Worm (Caenorhabditis elegans) whole organism, L1 larva: Measurements from ENCODE around the gene rskd-1.

ENCODE experiments used
- C34B4.2 ChIP-seq: sonication (generic microtip); optimal IDR thresholded peaks from 2 replicates; lab custom pipeline; 2017; ENCODE audit warnings: mild to moderate bottlenecking, missing genetic modification characterization, missing compliant biosample characterization
- F16B12.6 ChIP-seq: fragments of 150-350 bp; optimal IDR thresholded peaks from 2 replicates; lab custom pipeline; 2014; ENCODE audit warnings: missing biosample characterization, missing genetic modification characterization
- alr-1 ChIP-seq: fragments of 200-800 bp; sonication (Bioruptor generic); optimal IDR thresholded peaks from 2 replicates; lab custom pipeline; 2018; ENCODE audit warnings: borderline replicate concordance, mild to moderate bottlenecking, missing genetic modification characterization, missing compliant biosample characterization
- aly-2 ChIP-seq: fragments of 150-350 bp; optimal IDR thresholded peaks from 2 replicates; lab custom pipeline; 2014; ENCODE audit warnings: missing biosample characterization, missing genetic modification characterization
- blmp-1 ChIP-seq: fragments of 150-350 bp; optimal IDR thresholded peaks from 2 replicates; lab custom pipeline; 2014; ENCODE audit warnings: missing biosample characterization, missing genetic modification characterization
- ceh-63 ChIP-seq: fragments of 200-800 bp; sonication (Bioruptor generic); optimal IDR thresholded peaks from 2 replicates; lab custom pipeline; 2018; ENCODE audit warnings: mild to moderate bottlenecking, missing genetic modification characterization, missing compliant biosample characterization
- ceh-8 ChIP-seq: fragments of 200-800 bp; sonication (Bioruptor generic); optimal IDR thresholded peaks from 2 replicates; lab custom pipeline; 2018; ENCODE audit warnings: mild to moderate bottlenecking, missing genetic modification characterization, moderate library complexity, missing compliant biosample characterization
- ceh-82 ChIP-seq, 3 experiments: fragments of 150-350 bp in 1 of 3; sonication (generic microtip) in 2 of 3; optimal IDR thresholded peaks; 2 replicates each; lab custom pipeline; 2014 to 2017; ENCODE audit warnings: missing biosample characterization in 3 of 3, missing genetic modification characterization in 3 of 3
- ceh-88 ChIP-seq: fragments of 200-800 bp; sonication (Bioruptor generic); IDR thresholded peaks from 2 replicates; pipeline ENCODE4 v1.3.6; 2022; ENCODE audit warnings: missing genetic modification characterization, missing compliant biosample characterization
- ces-1 ChIP-seq: fragments of 150-350 bp; optimal IDR thresholded peaks from 2 replicates; lab custom pipeline; 2014; ENCODE audit warnings: missing biosample characterization, missing genetic modification reagents, missing genetic modification characterization
- dsc-1 ChIP-seq: sonication (generic microtip); optimal IDR thresholded peaks from 2 replicates; lab custom pipeline; 2016; ENCODE audit warnings: mild to moderate bottlenecking, missing genetic modification characterization, missing compliant biosample characterization
- efl-1 ChIP-seq, 4 experiments: fragments of 150-350 bp; optimal IDR thresholded peaks in 3 of 4; peaks in 1 of 4; 1 replicate in 1 of 4; 2 replicates in 3 of 4; lab custom pipeline; 2014; ENCODE audit warnings: missing biosample characterization in 2 of 4, missing genetic modification characterization in 2 of 4, missing genetic modification reagents in 2 of 4
- elt-3 ChIP-seq, 6 experiments: fragments of 150-350 bp in 1 of 6; sonication (generic microtip); optimal IDR thresholded peaks; 2 replicates each; lab custom pipeline; 2017 to 2018; ENCODE audit warnings: missing biosample characterization in 6 of 6, missing genetic modification characterization in 6 of 6, inconsistent platforms in 1 of 6
- ets-5 ChIP-seq: fragments of 200-800 bp; sonication (Bioruptor generic); IDR thresholded peaks from 2 replicates; pipeline ENCODE4 v1.3.6; 2022; ENCODE audit warnings: missing genetic modification characterization, missing compliant biosample characterization
- fkh-10 ChIP-seq: sonication (generic microtip); optimal IDR thresholded peaks from 2 replicates; lab custom pipeline; 2017; ENCODE audit warnings: missing biosample characterization, missing genetic modification reagents, missing genetic modification characterization
- fos-1 ChIP-seq: fragments of 150-350 bp; optimal IDR thresholded peaks from 2 replicates; lab custom pipeline; 2014; ENCODE audit warnings: missing biosample characterization, missing genetic modification characterization
- hpl-2 ChIP-seq: fragments of 150-350 bp; optimal IDR thresholded peaks from 2 replicates; lab custom pipeline; 2014; ENCODE audit warnings: missing biosample characterization, missing genetic modification reagents, missing genetic modification characterization
- irx-1 ChIP-seq: sonication (generic microtip); optimal IDR thresholded peaks from 2 replicates; lab custom pipeline; 2016; ENCODE audit warnings: missing genetic modification characterization, missing compliant biosample characterization
- isw-1 ChIP-seq: fragments of 200-800 bp; sonication (Bioruptor generic); IDR thresholded peaks from 2 replicates; pipeline ENCODE4 v1.3.6; 2022; ENCODE audit warnings: missing genetic modification characterization, missing compliant biosample characterization
- lin-13 ChIP-seq: fragments of 150-350 bp; optimal IDR thresholded peaks from 2 replicates; lab custom pipeline; 2014; ENCODE audit warnings: missing biosample characterization, missing genetic modification reagents, missing genetic modification characterization
- lin-14 ChIP-seq: fragments of 200-800 bp; sonication (Bioruptor generic); optimal IDR thresholded peaks from 2 replicates; lab custom pipeline; 2018; ENCODE audit warnings: mild to moderate bottlenecking, missing genetic modification characterization, moderate library complexity, missing compliant biosample characterization
- lin-15B ChIP-seq: fragments of 150-350 bp; sonication (generic microtip); optimal IDR thresholded peaks from 3 replicates; lab custom pipeline; 2014; ENCODE audit warnings: missing biosample characterization, missing genetic modification characterization
- mab-9 ChIP-seq: fragments of 200-800 bp; sonication (Bioruptor generic); IDR thresholded peaks from 2 replicates; pipeline ENCODE4 v1.3.6; 2022; ENCODE audit warnings: missing genetic modification reagents, missing genetic modification characterization, missing compliant biosample characterization
- nhr-20 ChIP-seq: sonication (generic microtip); optimal IDR thresholded peaks from 2 replicates; lab custom pipeline; 2016; ENCODE audit warnings: mild to moderate bottlenecking, missing genetic modification characterization, missing compliant biosample characterization
- nhr-237 ChIP-seq: fragments of 150-350 bp; optimal IDR thresholded peaks from 2 replicates; lab custom pipeline; 2014; ENCODE audit warnings: missing biosample characterization, missing genetic modification characterization
- nhr-47 ChIP-seq: sonication (generic microtip); optimal IDR thresholded peaks from 2 replicates; lab custom pipeline; 2016; ENCODE audit warnings: mild to moderate bottlenecking, missing genetic modification characterization, moderate library complexity, missing compliant biosample characterization
- nhr-71 ChIP-seq: sonication (generic microtip); optimal IDR thresholded peaks from 2 replicates; lab custom pipeline; 2016; ENCODE audit warnings: mild to moderate bottlenecking, missing genetic modification characterization, moderate library complexity, missing compliant biosample characterization
- nhr-77 ChIP-seq: fragments of 150-350 bp; optimal IDR thresholded peaks from 2 replicates; lab custom pipeline; 2014; ENCODE audit warnings: missing biosample characterization, missing genetic modification characterization
- pax-3 ChIP-seq: fragments of 200-800 bp; sonication (Bioruptor generic); optimal IDR thresholded peaks from 2 replicates; lab custom pipeline; 2018; ENCODE audit warnings: mild to moderate bottlenecking, missing genetic modification characterization, moderate library complexity, missing compliant biosample characterization
- skn-1 ChIP-seq: fragments of 150-350 bp; optimal IDR thresholded peaks from 2 replicates; lab custom pipeline; 2014; ENCODE audit warnings: missing biosample characterization, missing genetic modification characterization
- snu-23 ChIP-seq: sonication (generic microtip); optimal IDR thresholded peaks from 2 replicates; lab custom pipeline; 2016; ENCODE audit warnings: missing genetic modification characterization, missing compliant biosample characterization
- sox-4 ChIP-seq: sonication (generic microtip); optimal IDR thresholded peaks from 2 replicates; lab custom pipeline; 2016; ENCODE audit warnings: missing genetic modification characterization, missing compliant biosample characterization
- sptf-1 ChIP-seq: fragments of 150-350 bp; optimal IDR thresholded peaks from 2 replicates; lab custom pipeline; 2014; ENCODE audit warnings: missing biosample characterization, missing genetic modification characterization
- swsn-7 ChIP-seq: sonication (generic microtip); optimal IDR thresholded peaks from 2 replicates; lab custom pipeline; 2016; ENCODE audit warnings: missing genetic modification characterization, missing compliant biosample characterization
- tlp-1 ChIP-seq: fragments of 150-350 bp; optimal IDR thresholded peaks from 2 replicates; lab custom pipeline; 2014; ENCODE audit warnings: missing biosample characterization, missing genetic modification characterization
- unc-30 ChIP-seq: sonication (generic microtip); optimal IDR thresholded peaks from 2 replicates; lab custom pipeline; 2017; ENCODE audit warnings: missing biosample characterization, missing genetic modification characterization
- unc-62 ChIP-seq: fragments of 150-350 bp; optimal IDR thresholded peaks from 2 replicates; lab custom pipeline; 2014; ENCODE audit warnings: missing biosample characterization, missing genetic modification reagents, missing genetic modification characterization
- unc-98 ChIP-seq: fragments of 200-800 bp; sonication (Bioruptor generic); IDR thresholded peaks from 2 replicates; pipeline ENCODE4 v1.3.6; 2022; ENCODE audit warnings: missing genetic modification characterization, missing compliant biosample characterization
- zip-4 ChIP-seq: fragments of 200-800 bp; sonication (Bioruptor generic); optimal IDR thresholded peaks from 2 replicates; lab custom pipeline; 2018; ENCODE audit warnings: mild to moderate bottlenecking, missing genetic modification characterization, moderate library complexity, missing compliant biosample characterization
- ztf-11 ChIP-seq, 2 experiments: sonication (generic microtip); optimal IDR thresholded peaks; 2 replicates each; lab custom pipeline; 2016 to 2017; ENCODE audit warnings: missing genetic modification characterization in 2 of 2, missing biosample characterization in 1 of 2, missing compliant biosample characterization in 1 of 2

Gene rskd-1

DNA sequence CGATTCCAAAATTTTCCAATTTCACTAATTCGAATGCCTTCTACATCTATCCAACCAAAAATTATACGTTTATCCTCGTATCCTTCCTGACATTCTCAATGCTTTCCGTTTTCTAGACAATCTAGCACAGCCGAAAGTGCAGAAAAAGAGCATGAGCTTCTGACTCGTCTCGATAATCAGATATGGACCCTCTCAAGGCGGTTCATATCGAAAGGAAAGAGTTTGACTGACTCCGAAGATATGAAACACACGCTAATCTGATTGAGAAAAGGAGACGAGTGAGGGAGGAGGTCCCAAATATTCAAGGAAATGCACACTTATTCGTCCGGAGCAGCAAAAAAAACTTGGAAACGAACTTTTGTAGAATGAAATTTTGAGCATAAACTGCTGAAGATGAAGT, 40.8 kb upstream of the rskd-1 start:
- TF ChIP-seq efl-1 (optimal IDR thresholded peaks at IDR 0.05; lab: Kevin White, UChicago) (no peak), efl-1 (GFP tag; optimal IDR thresholded peaks at IDR 0.05 in 1 of 2; lab: Kevin White, UChicago) (peak in 1 of 2 experiments; percentile 86), aly-2 (tag; lab: Kevin White, UChicago) (no peak), lin-14 (GFP tag; lab: Kevin White, UChicago) (peak; percentile 12), nhr-47 (tag; lab: Kevin White, UChicago) (no peak), unc-98 (GFP tag; lab: Robert Waterston, UW) (no peak)

ce11 chrV:12326638-12327037, 38.2 kb upstream of the rskd-1 start:
- no peak for TF ChIP-seq fkh-10 (GFP tag; lab: Kevin White, UChicago)
- TF ChIP-seq snu-23 (GFP tag; lab: Kevin White, UChicago): no peak
- TF ChIP-seq efl-1 (optimal IDR thresholded peaks at IDR 0.05; lab: Kevin White, UChicago): no peak
- TF ChIP-seq efl-1 (GFP tag; optimal IDR thresholded peaks at IDR 0.05 in 1 of 2; lab: Kevin White, UChicago): peak in 1 of 2 experiments; percentile 16
- TF ChIP-seq lin-14 (GFP tag; lab: Kevin White, UChicago): peak; percentile 13
- no peak for TF ChIP-seq nhr-47 (tag; lab: Kevin White, UChicago)
- TF ChIP-seq, all 84 proteins: peak for 2

DNA sequence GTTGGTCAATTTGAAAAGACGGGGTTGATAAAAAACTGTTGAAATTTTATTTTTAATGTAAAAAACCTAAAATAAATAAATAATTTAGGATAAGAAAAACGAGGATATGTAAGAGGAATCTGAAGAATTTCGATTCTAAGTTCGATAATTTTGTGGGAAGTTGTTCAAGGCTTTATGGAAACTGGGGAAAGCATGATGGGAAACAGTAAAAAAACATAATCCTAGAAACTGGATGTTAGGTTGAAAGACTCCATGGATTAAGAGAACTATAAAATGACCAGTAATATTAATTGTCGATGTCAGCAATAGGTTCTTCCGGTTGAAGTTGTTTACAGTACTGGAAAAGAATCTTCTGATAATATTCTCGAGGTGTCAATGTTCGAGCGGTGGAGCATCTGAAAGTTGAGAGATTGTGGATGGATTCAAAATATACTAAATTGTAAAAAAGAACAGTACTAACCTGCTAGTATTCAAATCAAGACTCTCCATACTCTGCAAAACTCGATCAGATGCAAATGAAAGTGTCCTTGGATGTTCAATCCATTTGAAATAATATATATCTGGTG, 31.9 kb upstream of the rskd-1 start:
- TF ChIP-seq nhr-71: peak; percentile 4
- no peak for TF ChIP-seq ces-1 (GFP tag; lab: Kevin White, UChicago)
- peak; percentile 1 for TF ChIP-seq pax-3 (tag; lab: Kevin White, UChicago)
- no peak for TF ChIP-seq efl-1 (optimal IDR thresholded peaks at IDR 0.05; lab: Kevin White, UChicago)
- peak in 1 of 2 experiments; percentile 47 for TF ChIP-seq efl-1 (GFP tag; optimal IDR thresholded peaks at IDR 0.05 in 1 of 2; lab: Kevin White, UChicago)
- TF ChIP-seq blmp-1 (tag; lab: Kevin White, UChicago): no peak
- TF ChIP-seq dsc-1 (tag; lab: Kevin White, UChicago): no peak
- TF ChIP-seq nhr-47 (tag; lab: Kevin White, UChicago): peak; percentile 1
- TF ChIP-seq, all 84 proteins: peak for 4

ce11 chrV:12317894-12318553, 29.6 kb upstream of the rskd-1 start, which contains the start of the genes R04F11.5 and R04F11.2:
Gene R04F11.5 (minus strand): TSS chrV:12318019.
Gene R04F11.2 (plus strand): TSS chrV:12318381.
- peak; percentile 55 to 86 (median 59) for TF ChIP-seq ceh-82 (tag; optimal IDR thresholded peaks at IDR 0.05; lab: Kevin White, UChicago)
- TF ChIP-seq lin-14 (GFP tag; lab: Kevin White, UChicago): peak; percentile 77
- TF ChIP-seq lin-15B (tag; lab: Kevin White, UChicago): peak; percentile 80
- TF ChIP-seq sox-4 (tag; lab: Kevin White, UChicago): no peak
- peak; percentile 76 for TF ChIP-seq nhr-20 (tag; lab: Kevin White, UChicago)
- peak; percentile 31 for TF ChIP-seq nhr-237 (tag; lab: Kevin White, UChicago)
- TF ChIP-seq ceh-63: no peak
- TF ChIP-seq elt-3 (tag; optimal IDR thresholded peaks at IDR 0.05; lab: Kevin White, UChicago): peak in 3 of 6 experiments; percentile 45 to 91 (median 65)
- TF ChIP-seq unc-62 (GFP tag; lab: Kevin White, UChicago): no peak
- TF ChIP-seq C34B4.2 (tag; lab: Kevin White, UChicago): no peak
- TF ChIP-seq snu-23 (GFP tag; lab: Kevin White, UChicago): peak; percentile 86
- TF ChIP-seq zip-4 (GFP tag; lab: Kevin White, UChicago): peak; percentile 18
- TF ChIP-seq mab-9: no peak
- TF ChIP-seq nhr-77 (tag; lab: Kevin White, UChicago): peak; percentile 57
- TF ChIP-seq ces-1 (GFP tag; lab: Kevin White, UChicago): no peak
- TF ChIP-seq ets-5 (GFP tag; lab: Robert Waterston, UW): no peak
- TF ChIP-seq unc-98 (GFP tag; lab: Robert Waterston, UW): no peak
- peak; percentile 49 for TF ChIP-seq F16B12.6 (tag; lab: Kevin White, UChicago)
- peak; percentile 7; the same call in 1 of the 2 replicates for TF ChIP-seq ceh-88 (GFP tag; lab: Robert Waterston, UW)
- TF ChIP-seq fos-1 (tag; lab: Kevin White, UChicago): peak; percentile 71
- TF ChIP-seq alr-1 (tag; lab: Kevin White, UChicago): no peak
- peak; percentile 67 for TF ChIP-seq isw-1 (GFP tag; lab: Robert Waterston, UW)
- peak; percentile 19 for TF ChIP-seq aly-2 (tag; lab: Kevin White, UChicago)
- TF ChIP-seq nhr-71: peak; percentile 84
- TF ChIP-seq skn-1 (tag; lab: Kevin White, UChicago): peak; percentile 89
- TF ChIP-seq ceh-8 (GFP tag; lab: Kevin White, UChicago): no peak
- peak; percentile 84 to 88 for TF ChIP-seq efl-1 (optimal IDR thresholded peaks at IDR 0.05; lab: Kevin White, UChicago)
- peak; percentile 85 to 98 for TF ChIP-seq efl-1 (GFP tag; optimal IDR thresholded peaks at IDR 0.05 in 1 of 2; lab: Kevin White, UChicago)
- TF ChIP-seq unc-30 (tag; lab: Kevin White, UChicago): no peak
- no peak for TF ChIP-seq tlp-1 (tag; lab: Kevin White, UChicago)
- TF ChIP-seq pax-3 (tag; lab: Kevin White, UChicago): peak; percentile 34
- peak; percentile 71 for TF ChIP-seq swsn-7 (tag; lab: Kevin White, UChicago)
- peak; percentile 2 for TF ChIP-seq hpl-2 (GFP tag; lab: Kevin White, UChicago)
- no peak for TF ChIP-seq ztf-11 (tag; optimal IDR thresholded peaks at IDR 0.05; lab: Kevin White, UChicago)
- TF ChIP-seq irx-1 (tag; lab: Kevin White, UChicago): peak; percentile 49
- no peak for TF ChIP-seq sptf-1 (tag; lab: Kevin White, UChicago)
- TF ChIP-seq lin-13: peak; percentile 56
